Worm (Caenorhabditis elegans): ENCODE measurements around the gene C53C11.2.

Gene C53C11.2

DNA sequence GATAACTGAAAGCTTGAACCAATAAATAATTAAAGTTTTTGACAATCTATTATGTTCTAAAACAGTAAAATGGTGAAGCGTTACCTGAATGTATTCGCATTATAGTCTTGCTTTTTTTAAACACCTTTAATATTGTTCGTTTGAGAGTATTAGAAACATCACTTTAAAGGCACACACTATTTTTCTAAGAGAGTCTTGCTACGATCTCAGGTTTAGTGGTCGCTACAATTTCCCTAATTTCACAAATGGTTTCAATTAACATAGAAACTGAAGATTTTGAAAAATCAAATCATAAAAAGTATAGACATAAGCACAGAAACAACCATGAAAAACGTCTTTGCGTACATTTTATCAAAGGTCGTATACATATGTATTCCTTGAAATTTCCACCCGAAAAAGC lies 15.9 kb upstream of the C53C11.2 start:
- TF ChIP-seq zag-1 (tag; optimal IDR thresholded peaks at IDR 0.05) (no peak), lsy-2 (tag; optimal IDR thresholded peaks at IDR 0.05) (no peak), nhr-25 (tag; optimal IDR thresholded peaks at IDR 0.05) (no peak), aly-2 (tag; optimal IDR thresholded peaks at IDR 0.05) (no peak), elt-1 (tag; optimal IDR thresholded peaks at IDR 0.05) (no peak), gmeb-1 (tag; optimal IDR thresholded peaks at IDR 0.05) (no peak), lin-13 (GFP tag; optimal IDR thresholded peaks at IDR 0.05) (no peak), blmp-1 (tag; optimal IDR thresholded peaks at IDR 0.05; ENCODE audit: insufficient read depth) (no peak), nhr-129 (tag; optimal IDR thresholded peaks at IDR 0.05) (no peak)

DNA sequence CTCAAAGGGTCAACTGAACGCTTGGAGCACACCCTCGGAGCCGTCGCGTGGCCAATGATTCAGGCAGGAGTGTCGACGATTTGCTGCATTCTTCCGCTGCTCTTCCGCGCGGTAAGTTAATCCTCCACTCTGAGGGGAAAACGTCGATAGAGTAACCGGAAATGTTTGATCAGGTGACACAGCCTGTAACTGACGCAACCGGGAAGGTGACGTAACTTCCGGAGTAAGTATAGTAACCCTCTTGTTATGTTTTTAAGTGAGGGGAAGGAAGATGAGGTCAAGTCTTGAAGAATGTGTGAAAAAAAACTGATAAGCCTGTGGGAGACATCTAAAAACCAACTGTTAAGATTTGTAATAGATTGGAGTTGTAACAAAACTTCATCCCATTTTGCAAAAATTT lies 11.5 kb upstream of the C53C11.2 start:
- TF ChIP-seq zag-1 (tag; optimal IDR thresholded peaks at IDR 0.05) (no peak), unc-62 (GFP tag; optimal IDR thresholded peaks at IDR 0.05) (no peak), F13H6.1 (tag; optimal IDR thresholded peaks at IDR 0.05) (no peak), alr-1 (tag; optimal IDR thresholded peaks at IDR 0.05) (no peak), snpc-4 (tag; optimal IDR thresholded peaks at IDR 0.05) (no peak), elt-1 (tag; optimal IDR thresholded peaks at IDR 0.05) (no peak), lin-39 (tag; optimal IDR thresholded peaks at IDR 0.05) (no peak), nhr-6 (tag; optimal IDR thresholded peaks at IDR 0.05) (no peak), sma-9 (GFP tag; optimal IDR thresholded peaks at IDR 0.05) (no peak), sma-9 (tag; optimal IDR thresholded peaks at IDR 0.05) (no peak), lin-11 (tag; optimal IDR thresholded peaks at IDR 0.05) (no peak), lin-13 (GFP tag; optimal IDR thresholded peaks at IDR 0.05) (no peak), aly-2 (tag; optimal IDR thresholded peaks at IDR 0.05) (no peak), sem-4 (tag; optimal IDR thresholded peaks at IDR 0.05) (no peak), R02D3.7 (tag; optimal IDR thresholded peaks at IDR 0.05) (no peak), elt-3 (tag; optimal IDR thresholded peaks at IDR 0.05) (no peak), Y55F3AM.14 (GFP tag; optimal IDR thresholded peaks at IDR 0.05) (no peak), ceh-16 (tag; optimal IDR thresholded peaks at IDR 0.05) (no peak), peb-1 (tag; optimal IDR thresholded peaks at IDR 0.05) (no peak), mbf-1 (tag; optimal IDR thresholded peaks at IDR 0.05) (no peak), egl-27 (tag; optimal IDR thresholded peaks at IDR 0.05) (no peak)

DNA sequence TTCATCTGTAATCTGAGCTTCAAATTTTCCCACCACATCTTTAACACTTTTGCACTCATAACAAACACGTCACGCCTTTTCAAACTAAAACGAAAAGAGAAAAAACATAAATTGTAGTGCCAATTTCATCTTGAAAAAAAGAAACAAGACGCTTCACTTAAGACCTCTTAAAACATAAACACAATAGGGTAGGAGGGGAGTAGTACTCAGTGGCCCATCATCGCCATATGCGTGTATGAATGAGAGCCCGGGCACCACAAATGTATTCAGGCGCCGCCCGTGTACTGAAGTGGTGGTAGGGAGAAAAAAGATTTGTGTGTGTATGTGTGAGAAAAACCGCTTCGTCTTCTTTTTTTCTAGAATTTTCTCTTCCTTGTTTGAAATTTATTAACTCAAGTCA lies 9.2 kb upstream of the C53C11.2 start:
- TF ChIP-seq lin-13 (GFP tag; optimal IDR thresholded peaks at IDR 0.05) (no peak), lin-11 (tag; optimal IDR thresholded peaks at IDR 0.05) (no peak), nhr-237 (tag; optimal IDR thresholded peaks at IDR 0.05) (no peak), snpc-4 (tag; optimal IDR thresholded peaks at IDR 0.05) (no peak), egl-27 (tag; optimal IDR thresholded peaks at IDR 0.05) (no peak), nhr-21 (tag; optimal IDR thresholded peaks at IDR 0.05) (no peak), gmeb-1 (tag; optimal IDR thresholded peaks at IDR 0.05) (no peak), ceh-82 (tag; optimal IDR thresholded peaks at IDR 0.05) (no peak)

DNA sequence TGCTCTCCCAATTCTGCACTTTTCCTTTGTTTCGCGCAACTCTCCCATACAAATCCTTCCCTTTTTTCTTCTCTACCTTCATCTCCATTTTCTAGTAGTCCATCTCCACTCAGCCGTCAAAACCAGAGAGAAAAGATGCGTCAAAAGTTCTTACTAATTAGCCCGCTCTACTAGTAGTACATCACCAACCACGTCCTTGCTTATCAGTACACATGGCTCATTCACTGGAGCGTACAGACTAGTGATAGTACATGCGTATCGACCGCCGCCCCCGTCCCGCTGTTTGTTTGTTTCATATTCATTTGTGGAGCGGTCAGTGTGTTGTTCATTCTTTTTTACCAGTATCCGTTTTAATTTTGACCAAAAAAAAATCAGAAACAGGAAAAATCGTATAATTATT lies 7.4 kb upstream of the C53C11.2 start:
- TF ChIP-seq sma-9 (GFP tag; optimal IDR thresholded peaks at IDR 0.05) = no peak
- no peak for TF ChIP-seq sma-9 (tag; optimal IDR thresholded peaks at IDR 0.05)
- peak; percentile 82 for TF ChIP-seq fos-1 (tag; optimal IDR thresholded peaks at IDR 0.05)

DNA sequence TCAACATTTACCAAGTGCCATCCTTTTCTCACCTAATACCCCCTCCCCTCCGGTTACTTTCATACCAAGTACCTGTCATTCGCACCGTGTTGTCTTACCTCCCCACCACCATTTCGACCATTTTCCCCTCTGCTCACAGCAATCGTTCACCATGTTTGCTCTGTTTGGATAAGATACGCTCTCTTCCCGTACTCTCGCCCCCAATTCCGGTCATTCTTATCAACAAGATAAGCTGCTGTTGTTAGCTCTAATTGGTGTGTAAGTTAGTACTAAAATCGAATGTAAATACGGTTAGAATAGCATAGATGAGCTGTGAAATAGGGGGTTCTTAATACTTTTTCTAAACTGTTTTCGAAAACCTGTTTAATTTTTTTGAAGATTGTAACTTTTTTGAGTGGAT lies 5.9 kb upstream of the C53C11.2 start:
- TF ChIP-seq nhr-10 (tag; optimal IDR thresholded peaks at IDR 0.05) (no peak), ZK546.5 (tag; optimal IDR thresholded peaks at IDR 0.05) (no peak), nhr-12 (tag; optimal IDR thresholded peaks at IDR 0.05) (no peak), alr-1 (tag; optimal IDR thresholded peaks at IDR 0.05) (no peak), F13H6.1 (tag; optimal IDR thresholded peaks at IDR 0.05) (no peak), skn-1 (tag; optimal IDR thresholded peaks at IDR 0.05) (no peak), nhr-21 (tag; optimal IDR thresholded peaks at IDR 0.05) (no peak), crh-2 (tag; optimal IDR thresholded peaks at IDR 0.05) (no peak), blmp-1 (tag; optimal IDR thresholded peaks at IDR 0.05; ENCODE audit: insufficient read depth) (no peak), lin-39 (tag; optimal IDR thresholded peaks at IDR 0.05) (no peak), ceh-82 (tag; optimal IDR thresholded peaks at IDR 0.05) (no peak), sem-4 (tag; optimal IDR thresholded peaks at IDR 0.05) (no peak), unc-62 (GFP tag; optimal IDR thresholded peaks at IDR 0.05) (no peak), gmeb-1 (tag; optimal IDR thresholded peaks at IDR 0.05) (no peak), nhr-25 (tag; optimal IDR thresholded peaks at IDR 0.05) (no peak)

All from whole organism, L2 larva.